Worm (Caenorhabditis elegans): Measurements from ENCODE around the gene tag-329.

- TF ChIP-seq him-1 (tag; optimal IDR thresholded peaks at IDR 0.05) (no peak), dao-5 (tag; optimal IDR thresholded peaks at IDR 0.05) (no peak), W03F9.2 (tag; optimal IDR thresholded peaks at IDR 0.05) (no peak)
Observed at ce11 chrV:9500826-9501451, 33.8 kb upstream of the tag-329 start, which contains the start of gene swt-5.
